Worm (Caenorhabditis elegans) whole organism, young adult: ENCODE measurements around the gene T04C10.3.

Experiments used
- B0019.2 ChIP-seq: fragments of 200-800 bp; sonication (Bioruptor generic); conservative IDR thresholded peaks from 2 replicates; pipeline ENCODE4 v1.3.6; 2022; ENCODE audit warnings: missing genetic modification reagents, missing genetic modification characterization, missing compliant biosample characterization
- B0261.1 ChIP-seq: sonication (generic microtip); optimal IDR thresholded peaks from 2 replicates; lab custom pipeline; 2016; ENCODE audit warnings: mild to moderate bottlenecking, missing genetic modification characterization, moderate library complexity, missing compliant biosample characterization
- B0336.3 ChIP-seq: fragments of 200-800 bp; sonication (Bioruptor generic); IDR thresholded peaks from 2 replicates; pipeline ENCODE4 v1.3.6; 2022; ENCODE audit warnings: missing genetic modification characterization, missing compliant biosample characterization
- D2030.7 ChIP-seq: fragments of 200-800 bp; sonication (Bioruptor generic); IDR thresholded peaks from 2 replicates; pipeline ENCODE4 v1.3.6; 2022; ENCODE audit warnings: missing genetic modification reagents, missing genetic modification characterization, missing compliant biosample characterization
- F49E8.2 ChIP-seq: sonication (generic microtip); optimal IDR thresholded peaks from 3 replicates; lab custom pipeline; 2017; ENCODE audit warnings: missing genetic modification characterization, mild to moderate bottlenecking, missing compliant biosample characterization, antibody characterized with exemption, moderate library complexity; ENCODE audit not compliant: insufficient read depth
- F57A8.1 ChIP-seq: fragments of 200-800 bp; sonication (Bioruptor generic); optimal IDR thresholded peaks from 2 replicates; lab custom pipeline; 2018; ENCODE audit warnings: mild to moderate bottlenecking, missing genetic modification characterization, moderate library complexity, missing compliant biosample characterization
- K11D2.4 ChIP-seq: fragments of 200-800 bp; sonication (Bioruptor generic); IDR thresholded peaks from 2 replicates; pipeline ENCODE4 v1.3.6; 2022; ENCODE audit warnings: missing genetic modification reagents, missing genetic modification characterization, missing compliant biosample characterization
- K12H6.12 ChIP-seq: fragments of 200-800 bp; sonication (Bioruptor generic); optimal IDR thresholded peaks from 2 replicates; lab custom pipeline; 2018; ENCODE audit warnings: mild to moderate bottlenecking, missing genetic modification characterization, missing compliant biosample characterization
- Y53G8AR.9 ChIP-seq: fragments of 200-800 bp; sonication (Bioruptor generic); conservative IDR thresholded peaks from 2 replicates; pipeline ENCODE4 v1.3.6; 2022; ENCODE audit warnings: missing genetic modification reagents, missing genetic modification characterization, missing compliant biosample characterization
- ZK185.1 ChIP-seq: sonication (generic microtip); optimal IDR thresholded peaks from 2 replicates; lab custom pipeline; 2016; ENCODE audit warnings: mild to moderate bottlenecking, missing genetic modification characterization, missing compliant biosample characterization; ENCODE audit not compliant: poor library complexity, severe bottlenecking
- athp-1 ChIP-seq: sonication (generic microtip); optimal IDR thresholded peaks from 2 replicates; lab custom pipeline; 2017; ENCODE audit warnings: mild to moderate bottlenecking, missing genetic modification characterization, missing compliant biosample characterization
- attf-5 ChIP-seq: fragments of 200-800 bp; sonication (Bioruptor generic); optimal IDR thresholded peaks from 2 replicates; lab custom pipeline; 2018; ENCODE audit warnings: mild to moderate bottlenecking, missing genetic modification characterization, missing compliant biosample characterization
- attf-6 ChIP-seq: fragments of 200-800 bp; sonication (Bioruptor generic); IDR thresholded peaks from 2 replicates; pipeline ENCODE4 v1.3.6; 2022; ENCODE audit warnings: missing genetic modification reagents, missing genetic modification characterization, missing compliant biosample characterization
- bed-1 ChIP-seq: fragments of 200-800 bp; sonication (Bioruptor generic); IDR thresholded peaks from 2 replicates; pipeline ENCODE4 v1.3.6; 2022; ENCODE audit warnings: missing genetic modification reagents, missing genetic modification characterization, missing compliant biosample characterization
- ccch-3 ChIP-seq: fragments of 200-800 bp; sonication (Bioruptor generic); optimal IDR thresholded peaks from 2 replicates; lab custom pipeline; 2018; ENCODE audit warnings: mild to moderate bottlenecking, missing genetic modification characterization, missing compliant biosample characterization
- ceh-27 ChIP-seq: fragments of 200-800 bp; sonication (Bioruptor generic); optimal IDR thresholded peaks from 2 replicates; lab custom pipeline; 2018; ENCODE audit warnings: mild to moderate bottlenecking, missing genetic modification characterization, moderate library complexity, missing compliant biosample characterization
- dpff-1 ChIP-seq: sonication (generic microtip); optimal IDR thresholded peaks from 2 replicates; lab custom pipeline; 2017; ENCODE audit warnings: mild to moderate bottlenecking, missing genetic modification characterization, missing compliant biosample characterization
- dpl-1 ChIP-seq: fragments of 150-350 bp; optimal IDR thresholded peaks from 2 replicates; lab custom pipeline; 2014; ENCODE audit warnings: missing biosample characterization, missing genetic modification reagents, missing genetic modification characterization
- ets-4 ChIP-seq: fragments of 200-800 bp; sonication (Bioruptor generic); optimal IDR thresholded peaks from 2 replicates; lab custom pipeline; 2018; ENCODE audit warnings: mild to moderate bottlenecking, missing genetic modification characterization, missing compliant biosample characterization
- hmg-20 ChIP-seq: fragments of 200-800 bp; sonication (Bioruptor generic); IDR thresholded peaks from 2 replicates; pipeline ENCODE4 v1.3.6; 2022; ENCODE audit warnings: missing genetic modification reagents, missing genetic modification characterization, missing compliant biosample characterization
- hrde-1 ChIP-seq: sonication (generic microtip); optimal IDR thresholded peaks from 2 replicates; lab custom pipeline; 2016; ENCODE audit warnings: missing genetic modification characterization, mild to moderate bottlenecking, missing compliant biosample characterization, moderate library complexity, missing genotype, missing genetic modification reagents, borderline replicate concordance
- lag-1 ChIP-seq: fragments of 200-800 bp; sonication (Bioruptor generic); IDR thresholded peaks from 2 replicates; pipeline ENCODE4 v1.3.6; 2022; ENCODE audit warnings: missing genetic modification reagents, missing genetic modification characterization, missing compliant biosample characterization
- let-526 ChIP-seq: fragments of 200-800 bp; sonication (Bioruptor generic); IDR thresholded peaks from 2 replicates; pipeline ENCODE4 v1.3.6; 2022; ENCODE audit warnings: missing genetic modification reagents, missing genetic modification characterization, missing compliant biosample characterization
- lin-26 ChIP-seq: fragments of 200-800 bp; sonication (Bioruptor generic); IDR thresholded peaks from 2 replicates; pipeline ENCODE4 v1.3.6; 2022; ENCODE audit warnings: missing genetic modification reagents, missing genetic modification characterization, missing compliant biosample characterization
- lin-40 ChIP-seq: sonication (generic microtip); optimal IDR thresholded peaks from 2 replicates; lab custom pipeline; 2016; ENCODE audit warnings: missing genetic modification characterization, mild to moderate bottlenecking, missing compliant biosample characterization, missing genotype, missing genetic modification reagents
- lir-1 ChIP-seq: fragments of 200-800 bp; sonication (Bioruptor generic); conservative IDR thresholded peaks from 2 replicates; pipeline ENCODE4 v1.3.6; 2022; ENCODE audit warnings: missing genetic modification reagents, missing genetic modification characterization, missing compliant biosample characterization
- madf-3 ChIP-seq: fragments of 200-800 bp; sonication (Bioruptor generic); IDR thresholded peaks from 2 replicates; pipeline ENCODE4 v1.3.6; 2022; ENCODE audit warnings: missing genetic modification reagents, missing genetic modification characterization, missing compliant biosample characterization
- madf-6 ChIP-seq: fragments of 200-800 bp; sonication (Bioruptor generic); IDR thresholded peaks from 2 replicates; pipeline ENCODE4 v1.3.6; 2022; ENCODE audit warnings: missing genetic modification reagents, missing genetic modification characterization, missing compliant biosample characterization
- mcd-1 ChIP-seq: fragments of 200-800 bp; sonication (Bioruptor generic); IDR thresholded peaks from 2 replicates; pipeline ENCODE4 v1.3.6; 2022; ENCODE audit warnings: missing genetic modification reagents, missing genetic modification characterization, missing compliant biosample characterization
- nfya-1 ChIP-seq: sonication (generic microtip); optimal IDR thresholded peaks from 2 replicates; lab custom pipeline; 2017; ENCODE audit warnings: antibody characterized with exemption, missing compliant biosample characterization, missing genetic modification characterization, borderline replicate concordance; ENCODE audit not compliant: insufficient read depth
- nfya-2 ChIP-seq: fragments of 200-800 bp; sonication (Bioruptor generic); IDR thresholded peaks from 2 replicates; pipeline ENCODE4 v1.3.6; 2022; ENCODE audit warnings: missing genetic modification reagents, missing genetic modification characterization, missing compliant biosample characterization
- nfyb-1 ChIP-seq: fragments of 200-800 bp; sonication (Bioruptor generic); IDR thresholded peaks from 2 replicates; pipeline ENCODE4 v1.3.6; 2022; ENCODE audit warnings: missing genetic modification reagents, missing genetic modification characterization, missing compliant biosample characterization
- nhr-120 ChIP-seq: fragments of 200-800 bp; sonication (Bioruptor generic); IDR thresholded peaks from 2 replicates; pipeline ENCODE4 v1.3.6; 2022; ENCODE audit warnings: missing genetic modification characterization, missing compliant biosample characterization
- pbrm-1 ChIP-seq: fragments of 200-800 bp; sonication (Bioruptor generic); IDR thresholded peaks from 2 replicates; pipeline ENCODE4 v1.3.6; 2022; ENCODE audit warnings: missing genetic modification reagents, missing genetic modification characterization, missing compliant biosample characterization
- pha-4 ChIP-seq: fragments of 150-350 bp; sonication (generic microtip); optimal IDR thresholded peaks from 2 replicates; lab custom pipeline; 2014; ENCODE audit warnings: missing biosample characterization, missing genetic modification reagents, missing genetic modification characterization
- repo-1 ChIP-seq: sonication (generic microtip); optimal IDR thresholded peaks from 2 replicates; lab custom pipeline; 2017; ENCODE audit warnings: mild to moderate bottlenecking, missing genetic modification characterization, missing compliant biosample characterization
- rpc-1 ChIP-seq, 2 experiments: fragments of 150-350 bp in 1 of 2; sonication (generic microtip) in 1 of 2; optimal IDR thresholded peaks; 2 replicates each; lab custom pipeline; 2014 to 2018; ENCODE audit warnings: missing biosample characterization in 1 of 2, missing genetic modification characterization in 1 of 2, missing genetic modification reagents in 1 of 2, missing genotype in 1 of 2
- snpc-1.3 ChIP-seq: sonication (generic microtip); optimal IDR thresholded peaks from 2 replicates; lab custom pipeline; 2017; ENCODE audit warnings: missing genetic modification characterization, mild to moderate bottlenecking, missing compliant biosample characterization, antibody characterized with exemption, moderate library complexity, missing genotype, missing genetic modification reagents; ENCODE audit not compliant: insufficient read depth
- snpc-3.4 ChIP-seq: sonication (generic microtip); optimal IDR thresholded peaks from 2 replicates; lab custom pipeline; 2017; ENCODE audit warnings: missing genetic modification characterization, mild to moderate bottlenecking, missing compliant biosample characterization, antibody characterized with exemption, moderate library complexity, missing genotype, missing genetic modification reagents
- sptf-2 ChIP-seq: fragments of 200-800 bp; sonication (Bioruptor generic); optimal IDR thresholded peaks from 2 replicates; lab custom pipeline; 2018; ENCODE audit warnings: mild to moderate bottlenecking, missing genetic modification characterization, missing compliant biosample characterization
- tbp1 ChIP-seq: fragments of 200-800 bp; sonication (Bioruptor generic); optimal IDR thresholded peaks from 2 replicates; lab custom pipeline; 2018; ENCODE audit warnings: mild to moderate bottlenecking, missing genetic modification characterization, missing compliant biosample characterization
- tlf-1 ChIP-seq: fragments of 200-800 bp; sonication (Bioruptor generic); optimal IDR thresholded peaks from 2 replicates; lab custom pipeline; 2018; ENCODE audit warnings: mild to moderate bottlenecking, missing genetic modification characterization, missing compliant biosample characterization
- unc-62 ChIP-seq: fragments of 150-350 bp; optimal IDR thresholded peaks from 2 replicates; lab custom pipeline; 2014; ENCODE audit warnings: missing biosample characterization, missing genetic modification reagents, missing genetic modification characterization
- zfh-2 ChIP-seq: fragments of 200-800 bp; sonication (Bioruptor generic); conservative IDR thresholded peaks from 2 replicates; pipeline ENCODE4 v1.3.6; 2022; ENCODE audit warnings: missing genetic modification reagents, missing genetic modification characterization, missing compliant biosample characterization
- ztf-26 ChIP-seq: sonication (generic microtip); optimal IDR thresholded peaks from 2 replicates; lab custom pipeline; 2017; ENCODE audit warnings: missing genetic modification characterization, missing compliant biosample characterization
- ztf-28 ChIP-seq: fragments of 200-800 bp; sonication (Bioruptor generic); IDR thresholded peaks from 2 replicates; pipeline ENCODE4 v1.3.6; 2022; ENCODE audit warnings: missing genetic modification reagents, missing genetic modification characterization, missing compliant biosample characterization
- ztf-3 ChIP-seq: fragments of 200-800 bp; sonication (Bioruptor generic); optimal IDR thresholded peaks from 2 replicates; lab custom pipeline; 2018; ENCODE audit warnings: mild to moderate bottlenecking, missing genetic modification characterization, missing compliant biosample characterization
- ztf-6 ChIP-seq: fragments of 200-800 bp; sonication (Bioruptor generic); IDR thresholded peaks from 2 replicates; pipeline ENCODE4 v1.3.6; 2022; ENCODE audit warnings: missing genetic modification reagents, missing genetic modification characterization, missing compliant biosample characterization

Gene T04C10.3

DNA sequence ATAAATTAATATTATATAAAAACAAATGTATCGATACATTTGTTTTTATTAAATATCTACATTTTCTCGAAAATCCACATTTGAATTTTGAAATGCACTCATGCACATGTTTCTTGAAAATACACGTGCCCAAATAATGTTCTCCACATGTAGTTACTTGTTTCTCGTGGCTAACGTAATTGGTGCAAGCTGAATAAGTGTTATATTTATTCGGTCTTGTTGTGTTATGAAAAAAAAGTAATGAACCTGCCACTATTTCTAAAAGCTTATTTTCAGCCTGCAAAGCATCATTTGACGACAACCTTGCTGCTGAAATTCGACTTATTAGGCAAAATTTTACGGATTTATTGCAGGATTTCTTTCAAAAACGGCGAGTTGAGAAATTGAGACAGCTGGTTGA is 1.2 kb downstream of the T04C10.3 start (continued):
- TF ChIP-seq snpc-1.3 (tag; lab: Kevin White, UChicago) (no peak), rpc-1 (optimal IDR thresholded peaks at IDR 0.05; lab: Kevin White, UChicago) (no peak), rpc-1 (tag; optimal IDR thresholded peaks at IDR 0.05; lab: Kevin White, UChicago) (no peak), tbp1 (GFP tag; lab: Kevin White, UChicago) (peak; percentile 48), F49E8.2 (tag; lab: Kevin White, UChicago) (no peak), K12H6.12 (no peak), ccch-3 (GFP tag; lab: Kevin White, UChicago) (no peak), dpff-1 (tag; lab: Kevin White, UChicago) (no peak), B0019.2 (GFP tag; lab: Robert Waterston, UW) (no peak), sptf-2 (GFP tag; lab: Kevin White, UChicago) (no peak), K11D2.4 (0 out of 2 replicates have a peak, but pooled peaks have one; percentile 21), tlf-1 (GFP tag; lab: Kevin White, UChicago) (peak; percentile 36), nhr-120 (GFP tag; lab: Robert Waterston, UW) (no peak), unc-62 (GFP tag; lab: Kevin White, UChicago) (no peak), ztf-26 (tag; lab: Kevin White, UChicago) (no peak), ztf-28 (GFP tag; lab: Robert Waterston, UW) (no peak), ztf-6 (GFP tag; lab: Robert Waterston, UW) (no peak), lin-40 (tag; lab: Kevin White, UChicago) (peak; percentile 92), nfya-1 (tag; lab: Kevin White, UChicago) (no peak), ets-4 (no peak), ztf-3 (GFP tag; lab: Kevin White, UChicago) (no peak), D2030.7 (GFP tag; lab: Robert Waterston, UW) (no peak), B0261.1 (tag; lab: Kevin White, UChicago) (no peak), attf-6 (GFP tag; lab: Robert Waterston, UW) (no peak), mcd-1 (GFP tag; lab: Robert Waterston, UW) (0 out of 2 replicates have a peak, but pooled peaks have one; percentile 16), lin-26 (GFP tag; lab: Robert Waterston, UW) (no peak), ceh-27 (peak; percentile 19), nfya-2 (GFP tag; lab: Robert Waterston, UW) (no peak), repo-1 (peak; percentile 4), dpl-1 (no peak), F57A8.1 (GFP tag; lab: Kevin White, UChicago) (no peak)
- TF ChIP-seq, all 124 proteins: peak for 22

DNA sequence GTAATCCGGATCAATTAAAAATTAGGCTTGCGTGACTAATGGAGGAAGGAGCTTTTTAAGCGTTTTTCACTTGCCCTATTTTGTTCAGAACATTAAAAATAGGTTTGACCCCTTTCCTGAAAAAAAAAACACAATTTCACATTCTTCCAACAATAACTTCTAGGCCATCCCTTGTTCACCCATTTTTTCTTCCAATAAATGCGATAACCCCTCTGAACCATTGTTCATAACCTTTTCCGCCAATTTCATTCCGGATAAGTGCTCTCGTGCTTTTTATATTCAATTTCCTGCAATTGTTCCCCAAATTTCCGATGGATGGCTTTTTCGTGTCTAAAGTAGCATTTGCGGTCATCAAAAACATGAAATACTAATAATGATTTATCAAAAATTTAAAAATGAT is 3.3 kb downstream of the T04C10.3 start:
- peak; percentile 44 for TF ChIP-seq repo-1
- peak; percentile 33 for TF ChIP-seq madf-6 (GFP tag; lab: Robert Waterston, UW)
- no peak for TF ChIP-seq hrde-1 (tag; lab: Kevin White, UChicago)
- TF ChIP-seq pbrm-1 (GFP tag; lab: Robert Waterston, UW) = 0 out of 2 replicates have a peak, but pooled peaks have one; percentile 18
- peak; percentile 54; the same call in 1 of the 2 replicates for TF ChIP-seq nfyb-1
- TF ChIP-seq Y53G8AR.9 = 0 out of 2 replicates have a peak, but pooled peaks have one; percentile 13
- no peak for TF ChIP-seq ZK185.1 (tag; lab: Kevin White, UChicago)
- TF ChIP-seq lir-1 (GFP tag; lab: Robert Waterston, UW) = no peak
- no peak for TF ChIP-seq bed-1 (GFP tag; lab: Robert Waterston, UW)
- TF ChIP-seq athp-1 (tag; lab: Kevin White, UChicago) = no peak
- TF ChIP-seq madf-3 = 0 out of 2 replicates have a peak, but pooled peaks have one; percentile 13
- no peak for TF ChIP-seq hmg-20
- TF ChIP-seq lag-1 (GFP tag; lab: Robert Waterston, UW) = no peak
- TF ChIP-seq let-526 (GFP tag; lab: Robert Waterston, UW) = no peak
- peak; percentile 46; the same call in 1 of the 2 replicates for TF ChIP-seq B0336.3 (GFP tag; lab: Robert Waterston, UW)
- TF ChIP-seq zfh-2 (GFP tag; lab: Robert Waterston, UW) = no peak
- TF ChIP-seq pha-4 (tag; lab: Kevin White, UChicago) = no peak
- TF ChIP-seq snpc-3.4 (tag; lab: Kevin White, UChicago) = no peak
- TF ChIP-seq attf-5 = no peak
